Worm (Caenorhabditis elegans) whole organism, L1 larva: ENCODE results near the gene nas-11.

Source experiments
- lin-13 ChIP-seq: fragments of 150-350 bp; optimal IDR thresholded peaks from 2 replicates; lab custom pipeline; 2014; ENCODE audit warnings: missing biosample characterization, missing genetic modification reagents, missing genetic modification characterization
- pqm-1 ChIP-seq: sonication (generic microtip); optimal IDR thresholded peaks from 3 replicates; lab custom pipeline; 2017; ENCODE audit warnings: missing biosample characterization, missing genetic modification characterization

DNA sequence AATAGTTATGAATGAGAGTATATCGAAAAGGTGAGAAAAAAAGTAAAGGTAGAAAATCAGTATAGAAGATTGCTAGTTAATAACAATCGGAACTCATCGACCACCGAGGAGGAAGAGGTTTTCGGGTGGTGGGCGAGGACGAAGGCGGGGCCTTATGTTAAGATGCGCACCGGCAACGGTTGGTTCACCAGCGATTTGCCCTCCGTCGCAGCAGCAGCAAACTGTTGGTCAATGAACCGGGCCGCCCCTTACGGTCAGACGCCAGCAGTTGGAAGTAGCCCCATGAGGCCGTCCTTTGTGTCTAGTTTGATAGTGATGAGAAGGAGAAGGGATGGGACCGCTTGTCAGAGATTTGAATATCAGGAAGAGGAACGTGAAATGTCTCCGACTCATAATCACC, 44.5 kb upstream of the nas-11 start, which contains the start of gene nhr-137:
- TF ChIP-seq pqm-1 (no peak), lin-13 (GFP tag; lab: Kevin White, UChicago) (no peak)
